Worm (Caenorhabditis elegans): ENCODE measurements around the gene T05G5.5.

The T05G5.5 gene

DNA sequence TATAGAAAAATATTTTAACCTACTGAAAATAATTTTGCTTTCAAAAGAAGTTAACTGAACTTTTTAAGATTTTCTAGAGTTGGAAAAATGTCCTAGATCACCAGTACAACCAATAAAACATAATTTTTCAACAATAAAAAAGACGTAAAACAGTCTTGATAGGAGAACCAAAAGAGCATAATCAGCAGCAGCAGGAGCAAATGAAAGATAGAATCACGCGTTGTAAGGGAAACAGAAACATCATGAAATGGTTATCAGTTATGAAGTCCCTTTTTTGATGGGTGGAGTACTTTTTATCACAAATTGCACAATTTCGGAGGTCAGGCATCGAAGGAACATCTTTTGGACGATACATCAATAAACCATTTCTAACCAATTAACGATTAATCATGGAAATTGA lies 29.2 kb downstream of the T05G5.5 start:
- no peak for TF ChIP-seq che-1 (tag; optimal IDR thresholded peaks at IDR 0.05)
- peak; percentile 73 for TF ChIP-seq elt-2 (tag; optimal IDR thresholded peaks at IDR 0.05)

ce11 chrIII:9720191-9720590 lies 31.0 kb downstream of the T05G5.5 start, which contains the start of gene ncx-7:
Gene ncx-7, minus strand, starts transcription at chrIII:9720291.
- TF ChIP-seq ceh-19 (GFP tag; optimal IDR thresholded peaks at IDR 0.05) (no peak), nfya-1 (tag; optimal IDR thresholded peaks at IDR 0.05) (no peak)

DNA sequence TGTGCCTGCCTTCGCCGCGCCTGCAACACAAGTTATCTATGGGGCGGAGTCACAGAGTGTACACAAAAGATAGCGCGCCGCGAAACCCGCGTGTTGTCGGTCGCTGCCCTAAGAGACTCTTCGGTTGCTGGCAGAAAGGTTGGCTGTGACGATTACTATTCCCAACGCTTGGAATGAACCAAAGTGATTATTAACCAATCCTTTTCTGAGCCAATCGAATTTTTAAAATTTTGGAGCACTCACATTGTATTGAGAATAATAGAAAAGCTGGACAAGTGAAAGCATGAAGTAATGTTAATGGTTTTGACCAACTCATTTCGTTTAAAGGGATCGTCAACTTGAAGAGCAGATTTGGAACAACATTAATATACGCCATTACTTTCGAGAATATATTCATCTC lies 34.0 kb downstream of the T05G5.5 start:
- no peak for TF ChIP-seq unc-42 (tag; optimal IDR thresholded peaks at IDR 0.05)
- TF ChIP-seq ttx-3 (tag; optimal IDR thresholded peaks at IDR 0.05) = no peak
- TF ChIP-seq hlh-13 (GFP tag; optimal IDR thresholded peaks at IDR 0.05) = no peak
- TF ChIP-seq ref-2 (tag; optimal IDR thresholded peaks at IDR 0.05) = no peak
- no peak for TF ChIP-seq eyg-1 (tag; optimal IDR thresholded peaks at IDR 0.05)
- TF ChIP-seq ztf-16 (tag; optimal IDR thresholded peaks at IDR 0.05) = no peak
- TF ChIP-seq ama-1 (optimal IDR thresholded peaks at IDR 0.05) = peak; percentile 5
- peak; percentile 55 for TF ChIP-seq elt-2 (tag; optimal IDR thresholded peaks at IDR 0.05)
- TF ChIP-seq npax-4 (tag; optimal IDR thresholded peaks at IDR 0.05) = no peak
- no peak for TF ChIP-seq tbx-2 (tag; optimal IDR thresholded peaks at IDR 0.05)
- TF ChIP-seq elt-4 (tag; optimal IDR thresholded peaks at IDR 0.05) = no peak
- TF ChIP-seq pha-4 (tag; optimal IDR thresholded peaks at IDR 0.05) = no peak
- no peak for TF ChIP-seq ceh-2 (tag; optimal IDR thresholded peaks at IDR 0.05)

- TF ChIP-seq elt-2 (tag; optimal IDR thresholded peaks at IDR 0.05) (peak; percentile 52), F13H6.1 (tag; optimal IDR thresholded peaks at IDR 0.05) (no peak)
Observed at ce11 chrIII:9714731-9715130, 36.5 kb downstream of the T05G5.5 start.

ce11 chrIII:9713862-9714261 lies 37.4 kb downstream of the T05G5.5 start, which contains the start of gene ncx-6:
Gene ncx-6, minus strand, starts transcription at chrIII:9713949.
- TF ChIP-seq fkh-10 (GFP tag; optimal IDR thresholded peaks at IDR 0.05) (no peak), pha-2 (tag; optimal IDR thresholded peaks at IDR 0.05) (no peak), unc-3 (GFP tag; conservative IDR thresholded peaks at IDR 0.05) (no peak), unc-3 (tag; optimal IDR thresholded peaks at IDR 0.05) (no peak), ceh-19 (GFP tag; optimal IDR thresholded peaks at IDR 0.05) (no peak), ceh-22 (tag; optimal IDR thresholded peaks at IDR 0.05) (no peak), sdc-2 (tag; optimal IDR thresholded peaks at IDR 0.05) (no peak), unc-55 (GFP tag; optimal IDR thresholded peaks at IDR 0.05) (no peak), ceh-2 (tag; optimal IDR thresholded peaks at IDR 0.05) (no peak), ceh-34 (tag; optimal IDR thresholded peaks at IDR 0.05) (no peak), hlh-30 (tag; optimal IDR thresholded peaks at IDR 0.05; ENCODE audit: insufficient read depth) (no peak), zip-5 (tag; optimal IDR thresholded peaks at IDR 0.05) (no peak), madf-2 (tag; optimal IDR thresholded peaks at IDR 0.05) (no peak), nhr-232 (tag; optimal IDR thresholded peaks at IDR 0.05) (no peak), ref-2 (tag; optimal IDR thresholded peaks at IDR 0.05) (no peak), dve-1 (tag; optimal IDR thresholded peaks at IDR 0.05) (no peak), T23F11.4 (GFP tag; optimal IDR thresholded peaks at IDR 0.05) (no peak), dmd-4 (tag; optimal IDR thresholded peaks at IDR 0.05; ENCODE audit: borderline replicate concordance) (no peak), pros-1 (tag; optimal IDR thresholded peaks at IDR 0.05) (no peak)

DNA sequence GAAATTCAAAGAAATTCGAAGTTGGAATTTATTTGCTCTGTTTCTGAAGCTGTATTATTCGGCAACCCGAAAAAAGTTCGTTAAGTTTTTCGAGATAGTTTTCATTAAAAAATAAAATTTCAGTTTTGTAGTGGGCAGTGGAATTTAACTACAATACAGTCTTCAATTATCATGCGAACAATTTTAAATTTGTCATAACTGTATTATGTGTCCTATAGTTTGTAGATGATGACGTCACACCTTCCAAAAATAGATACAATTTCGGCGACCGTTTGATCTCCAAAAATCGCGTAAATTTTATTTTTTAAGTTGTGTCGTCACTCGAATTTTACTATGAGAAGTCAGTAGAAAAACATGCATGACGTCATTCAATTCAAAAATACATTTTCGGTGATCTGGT lies 38.0 kb downstream of the T05G5.5 start:
- TF ChIP-seq lin-11 (tag; optimal IDR thresholded peaks at IDR 0.05) (no peak), unc-42 (tag; optimal IDR thresholded peaks at IDR 0.05) (no peak), gmeb-2 (tag; optimal IDR thresholded peaks at IDR 0.05) (no peak), ceh-14 (tag; optimal IDR thresholded peaks at IDR 0.05) (no peak), npax-4 (tag; optimal IDR thresholded peaks at IDR 0.05) (no peak), madf-2 (tag; optimal IDR thresholded peaks at IDR 0.05) (no peak), ceh-34 (tag; optimal IDR thresholded peaks at IDR 0.05) (no peak), hlh-15 (tag; optimal IDR thresholded peaks at IDR 0.05) (no peak), nhr-232 (tag; optimal IDR thresholded peaks at IDR 0.05) (no peak), C38D4.7 (GFP tag; optimal IDR thresholded peaks at IDR 0.05) (no peak)

Measured in whole organism, late embryonic.